Worm (Caenorhabditis elegans): ENCODE results near the gene F55G7.5.

DNA sequence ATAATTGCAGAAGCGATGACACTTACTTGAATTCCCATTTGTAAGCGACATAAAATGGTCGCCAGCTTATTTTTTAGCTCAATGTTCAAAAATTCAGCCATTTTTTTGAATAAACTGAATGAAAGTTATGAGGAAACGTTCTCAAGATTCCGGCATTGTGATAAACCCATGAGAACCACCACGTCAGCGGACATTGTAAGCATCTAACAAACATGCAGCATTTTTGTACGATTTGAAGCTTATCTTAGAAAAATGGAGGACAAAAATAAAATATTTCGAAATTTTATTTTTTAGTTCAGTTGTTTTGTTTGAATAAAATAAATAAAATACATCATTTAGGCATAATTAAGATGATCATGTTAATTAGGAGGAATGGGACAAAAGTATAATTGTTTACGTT is 14.5 kb upstream of the F55G7.5 start, which contains the start of gene T08D10.4:
- TF ChIP-seq flt-1 (GFP tag; IDR thresholded peaks at IDR 0.05) (no peak), ref-1 (GFP tag; conservative IDR thresholded peaks at IDR 0.05) (no peak), ztf-29 (GFP tag; IDR thresholded peaks at IDR 0.05) (no peak), tab-1 (GFP tag; IDR thresholded peaks at IDR 0.05) (no peak), cog-1 (tag; optimal IDR thresholded peaks at IDR 0.05) (no peak), ztf-23 (GFP tag; IDR thresholded peaks at IDR 0.05) (no peak)

Measured in whole organism, midembryonic.